Fruit fly (Drosophila melanogaster) whole organism, embryonic: ENCODE data around the gene CG44013.
A peak's percentile ranks its signal among the peaks of the same experiment; 100 is the strongest.

Source experiments
- Awh ChIP-seq: fragments of 200-800 bp; sonication (Bioruptor generic); IDR thresholded peaks from 2 replicates; pipeline ENCODE4, ENCODE4 v1.3.6; 2022; ENCODE audit warnings: missing biosample characterization, missing genetic modification characterization
- CG10366 ChIP-seq: fragments of 200-800 bp; sonication (Bioruptor generic); IDR thresholded peaks from 2 replicates; pipeline ENCODE4 v1.3.6; 2022; ENCODE audit warnings: missing biosample characterization, missing genetic modification characterization
- CG10431 ChIP-seq: fragments of 200-800 bp; sonication (Bioruptor generic); optimal IDR thresholded peaks from 3 replicates; lab custom pipeline; 2018; ENCODE audit warnings: missing biosample characterization, mild to moderate bottlenecking, missing genetic modification characterization
- CG10462 ChIP-seq: fragments of 200-800 bp; sonication (Bioruptor generic); optimal IDR thresholded peaks from 2 replicates; lab custom pipeline; 2016; ENCODE audit warnings: missing biosample characterization, missing genetic modification characterization
- CG10543 ChIP-seq: fragments of 200-800 bp; sonication (Bioruptor generic); optimal IDR thresholded peaks from 3 replicates; lab custom pipeline; 2017; ENCODE audit warnings: missing biosample characterization, mild to moderate bottlenecking, missing genetic modification characterization, moderate library complexity
- CG10959 ChIP-seq: fragments of 200-800 bp; sonication (Bioruptor generic); IDR thresholded peaks from 2 replicates; pipeline ENCODE4 v1.3.6; 2022; ENCODE audit warnings: missing biosample characterization, missing genetic modification characterization
- CG13287 ChIP-seq: fragments of 200-800 bp; sonication (Bioruptor generic); IDR thresholded peaks from 2 replicates; pipeline ENCODE4 v1.3.6; 2022; ENCODE audit warnings: missing biosample characterization, missing genetic modification characterization; ENCODE audit not compliant: partially characterized antibody
- CG13296 ChIP-seq: fragments of 200-800 bp; sonication (Bioruptor generic); optimal IDR thresholded peaks from 3 replicates; lab custom pipeline; 2018; ENCODE audit warnings: missing biosample characterization, mild to moderate bottlenecking, missing genetic modification characterization
- CG14667 ChIP-seq: fragments of 200-800 bp; sonication (Bioruptor generic); IDR thresholded peaks from 2 replicates; pipeline ENCODE4 v1.3.6; 2022; ENCODE audit warnings: missing biosample characterization, missing genetic modification characterization
- CG15479 ChIP-seq: fragments of 200-800 bp; sonication (Bioruptor generic); optimal IDR thresholded peaks from 3 replicates; lab custom pipeline; 2019; ENCODE audit warnings: missing biosample characterization, mild to moderate bottlenecking, missing genetic modification characterization, moderate library complexity
- CG17568 ChIP-seq: fragments of 200-800 bp; sonication (Bioruptor generic); optimal IDR thresholded peaks from 2 replicates; lab custom pipeline; 2018; ENCODE audit warnings: missing biosample characterization, mild to moderate bottlenecking, missing genetic modification characterization, moderate library complexity
- CG18764 ChIP-seq: fragments of 200-800 bp; sonication (Bioruptor generic); optimal IDR thresholded peaks from 3 replicates; lab custom pipeline; 2016; ENCODE audit warnings: missing biosample characterization, missing genetic modification characterization
- CG2712 ChIP-seq: fragments of 200-800 bp; optimal IDR thresholded peaks from 3 replicates; lab custom pipeline; 2019; ENCODE audit warnings: missing biosample characterization, mild to moderate bottlenecking, missing genetic modification characterization, moderate library complexity
- CG30403 ChIP-seq: fragments of 200-800 bp; sonication (Bioruptor generic); optimal IDR thresholded peaks from 3 replicates; lab custom pipeline; 2016; ENCODE audit warnings: missing biosample characterization, missing genetic modification characterization
- CG34224 ChIP-seq: fragments of 200-800 bp; sonication (Bioruptor generic); IDR thresholded peaks from 3 replicates; pipeline ENCODE4 v1.3.6; 2022; ENCODE audit warnings: missing biosample characterization, missing genetic modification characterization; ENCODE audit not compliant: partially characterized antibody
- CG4424 ChIP-seq: fragments of 200-800 bp; sonication (Bioruptor generic); optimal IDR thresholded peaks from 3 replicates; lab custom pipeline; 2016; ENCODE audit warnings: missing biosample characterization, missing genetic modification characterization
- CG5180 ChIP-seq: fragments of 200-800 bp; sonication (Bioruptor generic); optimal IDR thresholded peaks from 3 replicates; lab custom pipeline; 2017; ENCODE audit warnings: missing biosample characterization, missing genetic modification characterization, mild to moderate bottlenecking, moderate library complexity, missing genetic modification reagents
- CG7987 ChIP-seq: fragments of 200-800 bp; sonication (Bioruptor generic); optimal IDR thresholded peaks from 2 replicates; lab custom pipeline; 2018; ENCODE audit warnings: missing biosample characterization, mild to moderate bottlenecking, missing genetic modification characterization, moderate library complexity
- Dip3 ChIP-seq: fragments of 200-800 bp; sonication (Bioruptor generic); optimal IDR thresholded peaks from 3 replicates; lab custom pipeline; 2016; ENCODE audit warnings: missing biosample characterization, missing genetic modification characterization
- E2f1 ChIP-seq: fragments of 200-800 bp; sonication (Bioruptor generic); IDR thresholded peaks from 2 replicates; pipeline ENCODE4 v1.3.6; 2022; ENCODE audit warnings: missing biosample characterization, missing genetic modification characterization
- Ets65A ChIP-seq: fragments of 200-800 bp; sonication (Bioruptor generic); peaks from one replicate; lab custom pipeline; 2016; ENCODE audit warnings: missing biosample characterization, missing genetic modification characterization
- Fer2 ChIP-seq: fragments of 200-800 bp; sonication (Bioruptor generic); optimal IDR thresholded peaks from 2 replicates; lab custom pipeline; 2018; ENCODE audit warnings: missing biosample characterization, mild to moderate bottlenecking, missing genetic modification characterization, moderate library complexity
- Gug ChIP-seq: fragments of 200-800 bp; sonication (Bioruptor generic); IDR thresholded peaks from 4 replicates; pipeline ENCODE4 v1.3.6; 2022; ENCODE audit warnings: missing biosample characterization, missing genetic modification characterization
- Hsf ChIP-seq: fragments of 200-800 bp; sonication (Bioruptor generic); optimal IDR thresholded peaks from 3 replicates; lab custom pipeline; 2016; ENCODE audit warnings: missing biosample characterization, missing genetic modification characterization
- Rfx ChIP-seq: fragments of 200-800 bp; sonication (Bioruptor generic); IDR thresholded peaks from 2 replicates; pipeline ENCODE4 v1.3.6; 2022; ENCODE audit warnings: missing biosample characterization, missing genetic modification characterization
- Trl ChIP-seq, 3 experiments: fragments of >200 bp in 2 of 3; fragments of 200-800 bp in 1 of 3; sonication (Bioruptor generic) in 1 of 3; optimal IDR thresholded peaks; 2 replicates in 1 of 3; 3 replicates in 2 of 3; lab custom pipeline; 2016 to 2017; ENCODE audit warnings: missing biosample characterization in 1 of 3, missing genetic modification characterization in 1 of 3
- chinmo ChIP-seq: fragments of 200-800 bp; sonication (Bioruptor generic); IDR thresholded peaks from 4 replicates; pipeline ENCODE4 v1.3.6; 2022; ENCODE audit warnings: missing biosample characterization, missing genetic modification characterization; ENCODE audit not compliant: partially characterized antibody
- ci ChIP-seq: fragments of 200-800 bp; sonication (Bioruptor generic); IDR thresholded peaks from 3 replicates; pipeline ENCODE4 v1.3.6; 2022; ENCODE audit warnings: missing biosample characterization, missing genetic modification characterization
- emc ChIP-seq: fragments of 200-800 bp; sonication (Bioruptor generic); optimal IDR thresholded peaks from 2 replicates; lab custom pipeline; 2016; ENCODE audit warnings: missing biosample characterization, missing genetic modification characterization
- eyg ChIP-seq: fragments of 200-800 bp; sonication (Bioruptor generic); optimal IDR thresholded peaks from 3 replicates; lab custom pipeline; 2016; ENCODE audit warnings: missing biosample characterization, missing genetic modification characterization
- fd96Cb ChIP-seq: fragments of 200-800 bp; sonication (Bioruptor generic); optimal IDR thresholded peaks from 2 replicates; lab custom pipeline; 2018; ENCODE audit warnings: missing biosample characterization, mild to moderate bottlenecking, missing genetic modification characterization, moderate library complexity
- gcm ChIP-seq: fragments of 200-800 bp; sonication (Bioruptor generic); optimal IDR thresholded peaks from 2 replicates; lab custom pipeline; 2019; ENCODE audit warnings: missing biosample characterization, mild to moderate bottlenecking, missing genetic modification characterization, moderate library complexity
- gcm2 ChIP-seq: fragments of 200-800 bp; sonication (Bioruptor generic); optimal IDR thresholded peaks from 2 replicates; lab custom pipeline; 2016; ENCODE audit warnings: missing biosample characterization, missing genetic modification characterization
- hbn ChIP-seq: fragments of 200-800 bp; sonication (Bioruptor generic); IDR thresholded peaks from 2 replicates; pipeline ENCODE4 v1.3.6; 2022; ENCODE audit warnings: missing biosample characterization, missing genetic modification characterization; ENCODE audit not compliant: partially characterized antibody
- inv ChIP-seq: fragments of 200-800 bp; sonication (Bioruptor generic); IDR thresholded peaks from 2 replicates; pipeline ENCODE4 v1.3.6; 2022; ENCODE audit warnings: missing biosample characterization, missing genetic modification characterization; ENCODE audit not compliant: partially characterized antibody
- nom ChIP-seq: fragments of 200-800 bp; sonication (Bioruptor generic); optimal IDR thresholded peaks from 2 replicates; lab custom pipeline; 2017; ENCODE audit warnings: missing biosample characterization, missing genetic modification characterization, mild to moderate bottlenecking, moderate library complexity, missing genetic modification reagents
- rib ChIP-seq: fragments of 200-800 bp; sonication (Bioruptor generic); IDR thresholded peaks from 2 replicates; pipeline ENCODE4 v1.3.6; 2022; ENCODE audit warnings: missing biosample characterization, missing genetic modification characterization
- sna ChIP-seq: fragments of 200-800 bp; sonication (Bioruptor generic); IDR thresholded peaks from 2 replicates; pipeline ENCODE4 v1.3.6; 2022; ENCODE audit warnings: missing biosample characterization, missing genetic modification characterization; ENCODE audit not compliant: partially characterized antibody
- sob ChIP-seq: fragments of 200-800 bp; sonication (Bioruptor generic); IDR thresholded peaks from 2 replicates; pipeline ENCODE4 v1.3.6; 2022; ENCODE audit warnings: missing biosample characterization, missing genetic modification characterization
- stwl ChIP-seq: fragments of 200-800 bp; sonication (Bioruptor generic); optimal IDR thresholded peaks from 3 replicates; lab custom pipeline; 2018; ENCODE audit warnings: missing biosample characterization, mild to moderate bottlenecking, missing genetic modification characterization, moderate library complexity
- z ChIP-seq: fragments of 200-800 bp; sonication (Bioruptor generic); IDR thresholded peaks from 3 replicates; pipeline ENCODE4 v1.3.6; 2022; ENCODE audit warnings: missing biosample characterization, missing genetic modification characterization

CG44013 gene

dm6 chr3R:15485296-15485695 lies 24.4 kb downstream of the CG44013 start, which contains the start of gene Trissin:
TSS of gene Trissin (minus strand) at chr3R:15485396.
- TF ChIP-seq CG10431 (GFP tag; lab: Kevin White, UChicago) (no peak), nom (GFP tag; lab: Kevin White, UChicago) (no peak), Rfx (GFP tag; lab: Robert Waterston, UW) (no peak), Ets65A (peak; percentile 89), CG17568 (GFP tag; lab: Kevin White, UChicago) (no peak), fd96Cb (no peak)

dm6 chr3R:15482858-15483257 lies 26.9 kb downstream of the CG44013 start, which contains the start of gene Rh6:
TSS of gene Rh6 (plus strand) at chr3R:15483158.
- no peak for TF ChIP-seq z (GFP tag; lab: Robert Waterston, UW)
- TF ChIP-seq Dip3 (GFP tag; lab: Kevin White, UChicago): no peak
- no peak for TF ChIP-seq Fer2 (tag; lab: Kevin White, UChicago)

- TF ChIP-seq stwl (tag; lab: Kevin White, UChicago): peak; percentile 69
- no peak for TF ChIP-seq CG10462
- TF ChIP-seq, all 482 proteins: peak for 1
Measured at dm6 chr3R:15481606-15482005, 28.1 kb downstream of the CG44013 start, which contains the start of gene B9d1. TSS of gene B9d1 (plus strand) at chr3R:15481906.

- TF ChIP-seq CG4424: no peak
- no peak for TF ChIP-seq CG10366 (GFP tag; lab: Robert Waterston, UW)
- no peak for TF ChIP-seq Awh (GFP tag; lab: Robert Waterston, UW)
- TF ChIP-seq CG15479: no peak
- no peak for TF ChIP-seq gcm (GFP tag; lab: Kevin White, UChicago)
- no peak for TF ChIP-seq emc (GFP tag; lab: Kevin White, UChicago)
Measured at dm6 chr3R:15480068-15480467, 29.6 kb downstream of the CG44013 start.

- peak; percentile 83 for TF ChIP-seq CG5180 (GFP tag; lab: Kevin White, UChicago)
- TF ChIP-seq CG10543 (GFP tag; lab: Kevin White, UChicago): peak; percentile 75
- TF ChIP-seq rib (GFP tag; lab: Robert Waterston, UW): peak; percentile 31; the same call in 1 of the 2 replicates
- peak; percentile 40; the same call in 1 of the 2 replicates for TF ChIP-seq CG13287 (GFP tag; lab: Robert Waterston, UW)
- TF ChIP-seq E2f1 (GFP tag; lab: Robert Waterston, UW): 0 out of 2 replicates have a peak, but pooled peaks have one; percentile 15
- TF ChIP-seq ci (GFP tag; lab: Robert Waterston, UW): 0 out of 3 replicates have a peak, but pooled peaks have one; percentile 31
- no peak for TF ChIP-seq sna (GFP tag; lab: Robert Waterston, UW)
- TF ChIP-seq sob (GFP tag; lab: Robert Waterston, UW): 0 out of 2 replicates have a peak, but pooled peaks have one; percentile 20
- TF ChIP-seq CG18764: no peak
- no peak for TF ChIP-seq CG10959 (GFP tag; lab: Robert Waterston, UW)
- TF ChIP-seq Trl (optimal IDR thresholded peaks at IDR 0.05; lab: Kevin White, UChicago): peak; percentile 77 to 82
- TF ChIP-seq Trl (GFP tag; optimal IDR thresholded peaks at IDR 0.05; lab: Kevin White, UChicago): no peak
- TF ChIP-seq Gug (GFP tag; lab: Robert Waterston, UW): no peak
- no peak for TF ChIP-seq inv
- 0 out of 3 replicates have a peak, but pooled peaks have one; percentile 31 for TF ChIP-seq CG34224 (GFP tag; lab: Robert Waterston, UW)
- no peak for TF ChIP-seq Hsf
- no peak for TF ChIP-seq CG13296 (GFP tag; lab: Kevin White, UChicago)
- TF ChIP-seq CG30403: no peak
- TF ChIP-seq gcm2 (GFP tag; lab: Kevin White, UChicago): no peak
- TF ChIP-seq CG14667 (GFP tag; lab: Robert Waterston, UW): no peak
- TF ChIP-seq CG2712 (tag; lab: Kevin White, UChicago): no peak
- TF ChIP-seq hbn (GFP tag; lab: Robert Waterston, UW): no peak
- no peak for TF ChIP-seq CG7987
- no peak for TF ChIP-seq CG10366 (GFP tag; lab: Robert Waterston, UW)
- TF ChIP-seq eyg (GFP tag; lab: Kevin White, UChicago): no peak
- peak; percentile 90; the same call in 2 of the 4 replicates for TF ChIP-seq chinmo (GFP tag; lab: Robert Waterston, UW)
Measured at dm6 chr3R:15475973-15476692, 33.6 kb downstream of the CG44013 start, which contains the start of gene AdamTS-A. TSS of gene AdamTS-A (minus strand) at chr3R:15476193.
